Worm (Caenorhabditis elegans) whole organism, mixed stage, embryonic: ENCODE data around the gene mltn-1.

Experiments
- M03D4.4 ChIP-seq: sonication (generic microtip); optimal IDR thresholded peaks from 2 replicates; lab custom pipeline; 2017; ENCODE audit warnings: mild to moderate bottlenecking, missing genetic modification characterization, missing compliant biosample characterization
- bed-3 ChIP-seq: fragments of 200-800 bp; sonication (Bioruptor generic); optimal IDR thresholded peaks from 3 replicates; lab custom pipeline; 2018; ENCODE audit warnings: mild to moderate bottlenecking, missing genetic modification characterization, moderate library complexity, missing compliant biosample characterization
- blmp-1 ChIP-seq: fragments of 150-350 bp; optimal IDR thresholded peaks from 2 replicates; lab custom pipeline; 2014; ENCODE audit warnings: missing biosample characterization, missing genetic modification characterization
- ceh-39 ChIP-seq: fragments of 150-350 bp; optimal IDR thresholded peaks from 2 replicates; lab custom pipeline; 2014; ENCODE audit warnings: missing biosample characterization, missing genetic modification characterization
- ceh-83 ChIP-seq: fragments of 200-800 bp; sonication (Bioruptor generic); optimal IDR thresholded peaks from 2 replicates; lab custom pipeline; 2018; ENCODE audit warnings: mild to moderate bottlenecking, missing genetic modification characterization, missing compliant biosample characterization
- ces-1 ChIP-seq: fragments of 150-350 bp; optimal IDR thresholded peaks from 2 replicates; lab custom pipeline; 2014; ENCODE audit warnings: missing biosample characterization, missing genetic modification reagents, missing genetic modification characterization
- cnd-1 ChIP-seq: fragments of 200-800 bp; sonication (Bioruptor generic); optimal IDR thresholded peaks from 2 replicates; lab custom pipeline; 2018; ENCODE audit warnings: mild to moderate bottlenecking, missing genetic modification characterization, missing compliant biosample characterization
- elt-1 ChIP-seq: sonication (generic microtip); optimal IDR thresholded peaks from 2 replicates; lab custom pipeline; 2017; ENCODE audit warnings: missing genetic modification characterization, mild to moderate bottlenecking, missing compliant biosample characterization, antibody characterized with exemption, moderate library complexity, borderline replicate concordance; ENCODE audit not compliant: insufficient read depth
- elt-3 ChIP-seq: fragments of 150-350 bp; optimal IDR thresholded peaks from 2 replicates; lab custom pipeline; 2014; ENCODE audit warnings: missing biosample characterization, missing genetic modification characterization
- flh-1 ChIP-seq: fragments of 200-800 bp; sonication (Bioruptor generic); optimal IDR thresholded peaks from 2 replicates; lab custom pipeline; 2018; ENCODE audit warnings: mild to moderate bottlenecking, missing genetic modification characterization, moderate library complexity, missing compliant biosample characterization
- ham-2 ChIP-seq: fragments of 200-800 bp; sonication (Bioruptor generic); optimal IDR thresholded peaks from 2 replicates; lab custom pipeline; 2018; ENCODE audit warnings: mild to moderate bottlenecking, missing genetic modification characterization, missing compliant biosample characterization
- hlh-1 ChIP-seq: fragments of 150-350 bp; optimal IDR thresholded peaks from 2 replicates; lab custom pipeline; 2014; ENCODE audit warnings: missing biosample characterization, missing genetic modification reagents, missing genetic modification characterization
- lin-13 ChIP-seq: fragments of 150-350 bp; optimal IDR thresholded peaks from 2 replicates; lab custom pipeline; 2014; ENCODE audit warnings: missing biosample characterization, missing genetic modification characterization
- lsy-2 ChIP-seq: fragments of 150-350 bp; optimal IDR thresholded peaks from 2 replicates; lab custom pipeline; 2014; ENCODE audit warnings: missing biosample characterization, missing genetic modification characterization
- mep-1 ChIP-seq: fragments of 150-350 bp; optimal IDR thresholded peaks from 2 replicates; lab custom pipeline; 2017; ENCODE audit warnings: missing biosample characterization, missing genetic modification reagents, missing genetic modification characterization, inconsistent platforms
- mls-2 ChIP-seq: sonication (generic microtip); optimal IDR thresholded peaks from 2 replicates; lab custom pipeline; 2016; ENCODE audit warnings: mild to moderate bottlenecking, missing genetic modification characterization, moderate library complexity, missing compliant biosample characterization
- nhr-12 ChIP-seq: fragments of 150-350 bp; optimal IDR thresholded peaks from 2 replicates; lab custom pipeline; 2014; ENCODE audit warnings: missing biosample characterization, missing genetic modification characterization
- nhr-2 ChIP-seq: fragments of 150-350 bp; optimal IDR thresholded peaks from 2 replicates; lab custom pipeline; 2014; ENCODE audit warnings: missing biosample characterization, missing genetic modification characterization
- nhr-237 ChIP-seq: fragments of 150-350 bp; optimal IDR thresholded peaks from 2 replicates; lab custom pipeline; 2014; ENCODE audit warnings: missing biosample characterization, missing genetic modification characterization
- nhr-28 ChIP-seq: fragments of 150-350 bp; optimal IDR thresholded peaks from 2 replicates; lab custom pipeline; 2014; ENCODE audit warnings: missing biosample characterization, missing genetic modification characterization
- pha-4 ChIP-seq: fragments of 150-350 bp; optimal IDR thresholded peaks from 2 replicates; lab custom pipeline; 2018; ENCODE audit warnings: missing biosample characterization, missing genetic modification reagents, missing genetic modification characterization
- snpc-4 ChIP-seq: fragments of 150-350 bp; optimal IDR thresholded peaks from 2 replicates; lab custom pipeline; 2014; ENCODE audit warnings: missing biosample characterization, missing genetic modification characterization
- sptf-1 ChIP-seq: sonication (generic microtip); optimal IDR thresholded peaks from 2 replicates; lab custom pipeline; 2017; ENCODE audit warnings: mild to moderate bottlenecking, missing genetic modification characterization, moderate library complexity, missing compliant biosample characterization
- tbx-8 ChIP-seq: fragments of 200-800 bp; sonication (Bioruptor generic); optimal IDR thresholded peaks from 2 replicates; lab custom pipeline; 2018; ENCODE audit warnings: mild to moderate bottlenecking, missing genetic modification characterization, moderate library complexity, missing compliant biosample characterization
- unc-120 ChIP-seq: sonication (generic microtip); optimal IDR thresholded peaks from 2 replicates; lab custom pipeline; 2017; ENCODE audit warnings: missing genetic modification characterization, missing compliant biosample characterization; ENCODE audit not compliant: poor library complexity, severe bottlenecking
- unc-39 ChIP-seq: fragments of 150-350 bp; optimal IDR thresholded peaks from 2 replicates; lab custom pipeline; 2014; ENCODE audit warnings: missing biosample characterization, missing genetic modification characterization
- unc-62 ChIP-seq: fragments of 150-350 bp; optimal IDR thresholded peaks from 2 replicates; lab custom pipeline; 2014; ENCODE audit warnings: missing biosample characterization, missing genetic modification reagents, missing genetic modification characterization
- zip-8 ChIP-seq: fragments of 150-350 bp; optimal IDR thresholded peaks from 2 replicates; lab custom pipeline; 2014; ENCODE audit warnings: missing biosample characterization, missing genetic modification characterization

mltn-1 gene

DNA sequence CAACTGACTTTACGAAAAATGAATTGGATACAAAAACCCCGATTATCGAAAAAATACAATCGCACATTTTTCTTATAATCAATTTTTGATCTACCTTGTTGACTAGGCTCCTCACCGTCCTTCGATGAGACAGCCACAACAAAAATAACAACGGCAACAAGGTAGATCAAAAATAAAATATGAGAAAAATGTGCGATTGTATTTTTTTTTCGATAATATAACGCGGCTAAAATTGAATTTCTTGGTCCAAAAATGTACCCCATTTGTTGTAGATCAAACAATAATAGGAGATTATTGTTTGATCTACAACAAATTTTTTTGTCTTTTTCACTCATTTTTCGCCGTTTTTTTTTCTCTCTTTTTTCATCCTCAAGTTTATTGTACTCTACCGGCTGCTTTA lies 14.4 kb downstream of the mltn-1 start:
- TF ChIP-seq ceh-39 (tag; lab: Kevin White, UChicago) (no peak), nhr-28 (tag; lab: Kevin White, UChicago) (no peak), nhr-12 (no peak), blmp-1 (tag; lab: Kevin White, UChicago) (no peak), cnd-1 (tag; lab: Kevin White, UChicago) (no peak), zip-8 (tag; lab: Kevin White, UChicago) (no peak), mls-2 (tag; lab: Kevin White, UChicago) (no peak), nhr-2 (tag; lab: Kevin White, UChicago) (no peak), hlh-1 (tag; lab: Kevin White, UChicago) (no peak), elt-1 (tag; lab: Kevin White, UChicago) (no peak), ham-2 (GFP tag; lab: Kevin White, UChicago) (no peak), unc-39 (tag; lab: Kevin White, UChicago) (no peak), lin-13 (tag; lab: Kevin White, UChicago) (no peak), unc-62 (GFP tag; lab: Kevin White, UChicago) (no peak)

DNA sequence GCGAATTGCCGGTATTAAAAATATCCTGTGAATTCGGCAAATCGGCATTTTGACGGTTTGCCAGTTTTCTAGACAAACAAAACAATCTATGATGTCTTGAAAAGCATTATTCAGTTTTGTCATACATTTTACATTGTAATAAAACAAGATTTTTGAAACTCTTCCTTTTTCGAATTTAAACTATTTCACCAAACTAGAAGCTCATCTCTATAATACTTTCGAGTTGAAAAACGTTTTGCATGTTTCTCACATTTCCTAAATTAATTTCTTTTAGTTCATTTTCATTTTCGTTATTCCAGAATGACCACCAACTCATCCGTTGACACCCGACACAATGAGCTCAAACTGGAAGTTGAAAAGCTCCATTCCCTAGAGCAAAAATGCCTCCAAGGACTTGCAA lies 15.4 kb downstream of the mltn-1 start, which contains the start of gene F29C12.6:
F29C12.6 (plus strand) TSS at position 301 of the 400 bp plus-strand sequence.
- TF ChIP-seq nhr-28 (tag; lab: Kevin White, UChicago) (no peak), zip-8 (tag; lab: Kevin White, UChicago) (no peak), tbx-8 (GFP tag; lab: Kevin White, UChicago) (no peak), nhr-2 (tag; lab: Kevin White, UChicago) (no peak), sptf-1 (no peak), nhr-12 (no peak), unc-120 (tag; lab: Kevin White, UChicago) (no peak), flh-1 (GFP tag; lab: Kevin White, UChicago) (no peak), unc-62 (GFP tag; lab: Kevin White, UChicago) (no peak), mep-1 (tag; lab: Kevin White, UChicago) (no peak), elt-3 (tag; lab: Kevin White, UChicago) (no peak), hlh-1 (tag; lab: Kevin White, UChicago) (no peak), pha-4 (tag; lab: Kevin White, UChicago) (no peak)

DNA sequence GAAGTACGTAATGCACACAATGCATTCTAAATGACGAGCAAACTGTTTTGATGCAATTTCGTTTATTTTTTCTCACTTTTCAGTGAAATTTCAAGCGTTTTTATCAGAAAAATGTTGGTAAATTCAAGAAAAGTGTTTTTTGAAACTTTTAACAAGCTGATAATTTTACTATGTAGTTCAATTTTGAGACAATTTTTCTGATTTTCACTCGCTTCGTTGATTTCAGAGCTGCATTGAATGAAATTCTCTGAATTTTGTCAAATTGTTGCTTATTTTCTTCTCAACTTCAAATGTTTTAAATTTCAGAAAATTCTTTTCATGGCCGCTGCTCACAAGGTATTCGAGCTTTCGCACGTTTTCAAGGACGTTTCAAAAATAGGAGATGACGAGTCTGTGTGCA lies 22.3 kb downstream of the mltn-1 start, which contains the start of gene bath-45:
bath-45 (plus strand) TSS at position 301 of the 400 bp plus-strand sequence.
- TF ChIP-seq elt-3 (tag; lab: Kevin White, UChicago) (no peak), M03D4.4 (tag; lab: Kevin White, UChicago) (no peak), sptf-1 (no peak), bed-3 (GFP tag; lab: Kevin White, UChicago) (no peak), unc-39 (tag; lab: Kevin White, UChicago) (no peak), snpc-4 (tag; lab: Kevin White, UChicago) (no peak), lsy-2 (tag; lab: Kevin White, UChicago) (no peak), nhr-12 (no peak), zip-8 (tag; lab: Kevin White, UChicago) (no peak), nhr-237 (no peak), elt-1 (tag; lab: Kevin White, UChicago) (no peak), ham-2 (GFP tag; lab: Kevin White, UChicago) (no peak), hlh-1 (tag; lab: Kevin White, UChicago) (no peak), mep-1 (tag; lab: Kevin White, UChicago) (no peak)

DNA sequence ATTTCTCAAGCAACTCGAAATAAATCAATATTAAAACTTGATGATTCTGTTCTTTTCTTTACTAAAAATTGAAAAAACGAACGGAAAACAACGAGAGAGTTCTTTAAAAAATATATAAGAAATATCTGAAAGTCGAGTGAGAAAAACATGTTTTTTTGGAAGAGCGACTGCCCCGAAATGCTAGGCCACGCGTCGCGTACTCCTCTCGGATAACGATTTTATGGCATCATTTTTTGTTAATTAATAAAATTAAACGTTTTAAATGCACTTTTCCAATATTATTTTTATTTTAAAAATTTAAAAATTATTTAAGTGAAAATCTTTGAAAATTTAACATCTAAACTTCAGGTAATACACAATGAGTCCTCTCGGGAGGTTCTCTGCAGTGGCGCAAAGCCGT lies 27.9 kb downstream of the mltn-1 start, which contains the start of gene gfm-1:
gfm-1 (plus strand) TSS at position 349 of the 400 bp plus-strand sequence.
- TF ChIP-seq ces-1 (GFP tag; lab: Kevin White, UChicago) (peak; percentile 55), mep-1 (tag; lab: Kevin White, UChicago) (peak; percentile 20), lsy-2 (tag; lab: Kevin White, UChicago) (peak; percentile 14), sptf-1 (peak; percentile 61), nhr-12 (no peak)

DNA sequence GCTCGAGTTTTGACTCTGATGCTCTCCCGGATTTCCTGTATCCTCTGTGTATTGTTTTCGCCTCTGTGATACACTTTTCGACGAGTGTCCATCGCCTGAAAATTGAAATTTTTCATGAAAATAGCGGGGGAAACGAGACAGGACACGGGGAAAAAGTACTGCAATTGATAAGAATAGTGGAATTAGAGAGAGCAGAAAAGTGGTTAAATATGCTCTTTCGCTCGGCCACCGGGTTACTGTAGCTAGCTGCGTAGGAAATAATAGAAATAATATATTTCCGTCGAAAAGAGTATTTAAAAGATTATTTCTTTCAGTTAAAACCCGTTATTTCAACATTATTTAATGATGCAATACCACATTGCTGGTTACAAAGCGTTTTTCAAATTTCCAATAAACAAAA lies 28.3 kb downstream of the mltn-1 start, which contains the start of gene rict-1:
rict-1 (minus strand) TSS at position 101 of the 400 bp plus-strand sequence.
- no peak for TF ChIP-seq M03D4.4 (tag; lab: Kevin White, UChicago)

DNA sequence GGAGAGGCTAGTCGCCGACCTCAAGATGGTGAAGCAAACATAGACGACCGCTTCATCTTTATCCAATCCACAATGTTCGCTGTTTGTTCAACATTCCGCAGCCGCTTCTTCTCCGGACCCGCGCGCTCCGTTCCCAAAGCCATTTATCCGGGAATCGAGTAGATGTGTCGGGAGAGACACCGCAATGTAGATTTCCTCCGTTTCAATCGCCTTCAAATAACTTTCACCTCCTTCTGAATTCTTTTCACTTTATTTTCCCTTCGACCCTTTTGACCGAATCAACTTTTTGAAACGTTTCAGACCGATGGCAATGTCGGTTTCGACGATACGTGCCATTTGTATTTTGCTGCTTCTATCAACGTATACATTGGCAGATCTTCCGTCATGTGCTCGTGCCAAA lies 37.3 kb downstream of the mltn-1 start, which contains the start of gene pqn-32:
pqn-32 (plus strand) TSS at position 301 of the 400 bp plus-strand sequence.
- no peak for TF ChIP-seq elt-1 (tag; lab: Kevin White, UChicago)
- no peak for TF ChIP-seq nhr-2 (tag; lab: Kevin White, UChicago)
- TF ChIP-seq ceh-83 (GFP tag; lab: Kevin White, UChicago), result no peak
- no peak for TF ChIP-seq unc-120 (tag; lab: Kevin White, UChicago)
- no peak for TF ChIP-seq mep-1 (tag; lab: Kevin White, UChicago)
